Fruit fly (Drosophila melanogaster) whole organism: Measurements from ENCODE around the gene capt.

Experiments
- CG8478 ChIP-seq: fragments of >200 bp; optimal IDR thresholded peaks from 2 replicates; lab custom pipeline; 2018; ENCODE audit warnings: inconsistent platforms
- EcR ChIP-seq, 2 experiments: fragments of >200 bp; optimal IDR thresholded peaks; 2 replicates each; lab custom pipeline; 2017; ENCODE audit warnings: missing biosample characterization in 2 of 2, missing genetic modification characterization in 2 of 2, missing genetic modification reagents in 2 of 2
- pan ChIP-seq: fragments of >200 bp; optimal IDR thresholded peaks from 2 replicates; lab custom pipeline; 2017
- psq ChIP-seq: fragments of >200 bp; optimal IDR thresholded peaks from 2 replicates; lab custom pipeline; 2017
- usp ChIP-seq: fragments of >200 bp; optimal IDR thresholded peaks from 2 replicates; lab custom pipeline; 2017; ENCODE audit warnings: missing biosample characterization, missing genetic modification characterization, mixed read lengths

DNA sequence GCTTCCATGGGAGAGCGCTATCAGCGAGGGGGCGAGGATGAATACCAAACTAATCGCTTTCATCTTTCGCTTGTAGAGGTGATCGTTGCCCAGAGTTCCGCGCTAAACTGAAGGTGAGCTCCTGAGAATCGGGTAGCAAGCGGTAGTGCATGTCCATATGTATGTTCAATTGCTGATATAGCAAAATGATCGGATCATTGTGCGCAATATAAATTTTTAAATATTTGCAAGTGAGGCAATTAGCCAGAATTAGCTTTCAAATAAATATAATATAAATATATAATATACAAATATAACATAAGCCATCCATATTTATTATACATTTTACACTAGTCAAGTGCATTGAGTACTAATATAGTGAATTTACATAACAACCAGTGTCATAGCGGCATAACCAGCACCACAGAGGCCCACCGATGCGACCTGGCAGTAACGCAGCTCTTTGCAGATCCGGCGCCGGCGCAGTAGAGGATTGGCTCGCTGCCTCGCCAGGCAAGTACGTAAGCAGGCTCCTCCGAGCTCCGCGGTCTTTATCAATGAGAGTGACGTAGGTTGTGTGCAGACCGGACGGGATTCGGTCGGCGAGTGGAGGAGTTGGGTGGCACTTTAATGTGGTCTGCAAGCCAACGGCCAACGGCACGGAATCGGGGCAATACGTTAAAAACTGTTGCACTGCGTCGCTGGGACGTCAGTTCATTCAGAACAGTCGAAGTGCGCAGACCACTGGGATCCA lies 23.9 kb downstream of the capt start, which contains the start of the genes Iris and CG4577:
- TF ChIP-seq psq (lab: Kevin White, UChicago), result no peak
- no peak for TF ChIP-seq usp (GFP tag; lab: Kevin White, UChicago)
- no peak for TF ChIP-seq CG8478
- TF ChIP-seq pan (lab: Kevin White, UChicago), result no peak
- TF ChIP-seq EcR (GFP tag; optimal IDR thresholded peaks at IDR 0.05; lab: Kevin White, UChicago), result no peak
